Fruit fly (Drosophila melanogaster) whole organism, embryonic: ENCODE measurements around the gene Porin2.

ENCODE experiments used
- Aef1 ChIP-seq: fragments of 200-800 bp; sonication (Bioruptor generic); IDR thresholded peaks from 3 replicates; pipeline ENCODE4 v1.3.6; 2022; ENCODE audit warnings: missing biosample characterization, missing genetic modification characterization
- BEAF-32 ChIP-seq: fragments of 200-800 bp; sonication (Bioruptor generic); optimal IDR thresholded peaks from 3 replicates; lab custom pipeline; 2017; ENCODE audit warnings: missing biosample characterization, missing genetic modification characterization, mild to moderate bottlenecking, moderate library complexity, missing genetic modification reagents
- CG10431 ChIP-seq: fragments of 200-800 bp; sonication (Bioruptor generic); optimal IDR thresholded peaks from 3 replicates; lab custom pipeline; 2018; ENCODE audit warnings: missing biosample characterization, mild to moderate bottlenecking, missing genetic modification characterization
- CG10979 ChIP-seq: fragments of 200-800 bp; sonication (Bioruptor generic); optimal IDR thresholded peaks from 2 replicates; lab custom pipeline; 2018; ENCODE audit warnings: missing biosample characterization, mild to moderate bottlenecking, missing genetic modification characterization, moderate library complexity
- CG11695 ChIP-seq: fragments of 200-800 bp; sonication (Bioruptor generic); IDR thresholded peaks from 3 replicates; pipeline ENCODE4 v1.3.6; 2022; ENCODE audit warnings: missing biosample characterization, missing genetic modification characterization
- CG12744 ChIP-seq: fragments of 200-800 bp; sonication (Bioruptor generic); optimal IDR thresholded peaks from 2 replicates; lab custom pipeline; 2016; ENCODE audit warnings: missing biosample characterization, missing genetic modification characterization
- CG14860 ChIP-seq: fragments of 200-800 bp; sonication (Bioruptor generic); IDR thresholded peaks from 3 replicates; pipeline ENCODE4 v1.3.6; 2022; ENCODE audit warnings: missing biosample characterization, missing genetic modification characterization; ENCODE audit not compliant: partially characterized antibody
- CG15479 ChIP-seq: fragments of 200-800 bp; sonication (Bioruptor generic); optimal IDR thresholded peaks from 3 replicates; lab custom pipeline; 2019; ENCODE audit warnings: missing biosample characterization, mild to moderate bottlenecking, missing genetic modification characterization, moderate library complexity
- CG1603 ChIP-seq: fragments of 200-800 bp; sonication (Bioruptor generic); optimal IDR thresholded peaks from 2 replicates; lab custom pipeline; 2019; ENCODE audit warnings: missing biosample characterization, mild to moderate bottlenecking, missing genetic modification characterization, moderate library complexity
- CG16813 ChIP-seq: fragments of 200-800 bp; sonication (Bioruptor generic); IDR thresholded peaks from 3 replicates; pipeline ENCODE4 v1.3.6; 2022; ENCODE audit warnings: missing biosample characterization, missing genetic modification characterization; ENCODE audit not compliant: partially characterized antibody
- CG16815 ChIP-seq: fragments of 200-800 bp; sonication (Bioruptor generic); optimal IDR thresholded peaks from 3 replicates; lab custom pipeline; 2017; ENCODE audit warnings: missing biosample characterization, mild to moderate bottlenecking, missing genetic modification characterization
- CG17385 ChIP-seq: fragments of 200-800 bp; sonication (Bioruptor generic); optimal IDR thresholded peaks from 3 replicates; lab custom pipeline; 2018; ENCODE audit warnings: missing biosample characterization, mild to moderate bottlenecking, missing genetic modification characterization
- CG18262 ChIP-seq: fragments of 200-800 bp; optimal IDR thresholded peaks from 3 replicates; lab custom pipeline; 2019; ENCODE audit warnings: missing biosample characterization, mild to moderate bottlenecking, missing genetic modification characterization, moderate library complexity
- CG34376 ChIP-seq: fragments of 200-800 bp; sonication (Bioruptor generic); optimal IDR thresholded peaks from 2 replicates; lab custom pipeline; 2018; ENCODE audit warnings: missing biosample characterization, mild to moderate bottlenecking, missing genetic modification characterization
- CG4282 ChIP-seq: fragments of 200-800 bp; sonication (Bioruptor generic); optimal IDR thresholded peaks from 2 replicates; lab custom pipeline; 2016; ENCODE audit warnings: missing biosample characterization, missing genetic modification characterization
- CG7745 ChIP-seq: fragments of 200-800 bp; sonication (Bioruptor generic); optimal IDR thresholded peaks from 2 replicates; lab custom pipeline; 2018; ENCODE audit warnings: missing biosample characterization, mild to moderate bottlenecking, missing genetic modification characterization, moderate library complexity
- CG9437 ChIP-seq: fragments of 200-800 bp; sonication (Bioruptor generic); optimal IDR thresholded peaks from 2 replicates; lab custom pipeline; 2018; ENCODE audit warnings: missing biosample characterization, mild to moderate bottlenecking, missing genetic modification characterization
- CG9727 ChIP-seq: fragments of 200-800 bp; sonication (Bioruptor generic); optimal IDR thresholded peaks from 3 replicates; lab custom pipeline; 2017; ENCODE audit warnings: missing biosample characterization, mild to moderate bottlenecking, missing genetic modification characterization
- CG9797 ChIP-seq: fragments of 200-800 bp; sonication (Bioruptor generic); optimal IDR thresholded peaks from 3 replicates; lab custom pipeline; 2018; ENCODE audit warnings: missing biosample characterization, mild to moderate bottlenecking, missing genetic modification characterization
- CkIIα-i1 ChIP-seq: fragments of 200-800 bp; sonication (Bioruptor generic); IDR thresholded peaks from 2 replicates; pipeline ENCODE4 v1.3.6; 2022; ENCODE audit warnings: missing biosample characterization, missing genetic modification characterization
- D19A ChIP-seq: fragments of 200-800 bp; optimal IDR thresholded peaks from 3 replicates; lab custom pipeline; 2019; ENCODE audit warnings: missing biosample characterization, mild to moderate bottlenecking, missing genetic modification characterization, moderate library complexity
- Dbx ChIP-seq: fragments of 200-800 bp; sonication (Bioruptor generic); IDR thresholded peaks from 3 replicates; pipeline ENCODE4 v1.3.6; 2022; ENCODE audit warnings: missing biosample characterization, missing genetic modification characterization
- Elba2 ChIP-seq: fragments of 200-800 bp; sonication (Bioruptor generic); optimal IDR thresholded peaks from 3 replicates; lab custom pipeline; 2016; ENCODE audit warnings: missing biosample characterization, missing genetic modification characterization
- H2.0 ChIP-seq: fragments of 200-800 bp; sonication (Bioruptor generic); IDR thresholded peaks from 2 replicates; pipeline ENCODE4 v1.3.6; 2022; ENCODE audit warnings: missing biosample characterization, missing genetic modification characterization
- HmgZ ChIP-seq: fragments of 200-800 bp; sonication (Bioruptor generic); optimal IDR thresholded peaks from 2 replicates; lab custom pipeline; 2018; ENCODE audit warnings: missing biosample characterization, mild to moderate bottlenecking, missing genetic modification characterization
- Jarid2 ChIP-seq: fragments of 200-800 bp; sonication (Bioruptor generic); optimal IDR thresholded peaks from 3 replicates; lab custom pipeline; 2017; ENCODE audit warnings: mild to moderate bottlenecking, missing biosample characterization, missing genetic modification reagents, missing genetic modification characterization
- MBD-R2 ChIP-seq: fragments of 200-800 bp; sonication (Bioruptor generic); IDR thresholded peaks from 2 replicates; pipeline ENCODE4 v1.3.6; 2022; ENCODE audit warnings: missing biosample characterization, missing genetic modification characterization
- Meics ChIP-seq: fragments of 200-800 bp; sonication (Bioruptor generic); optimal IDR thresholded peaks from 2 replicates; lab custom pipeline; 2017; ENCODE audit warnings: missing biosample characterization, mild to moderate bottlenecking, missing genetic modification characterization
- NK7.1 ChIP-seq: fragments of 200-800 bp; sonication (Bioruptor generic); optimal IDR thresholded peaks from 3 replicates; lab custom pipeline; 2016; ENCODE audit warnings: missing biosample characterization, missing genetic modification characterization
- NfI ChIP-seq: fragments of 200-800 bp; sonication (Bioruptor generic); optimal IDR thresholded peaks from 3 replicates; lab custom pipeline; 2018; ENCODE audit warnings: missing biosample characterization, mild to moderate bottlenecking, missing genetic modification characterization, moderate library complexity
- Opbp ChIP-seq: fragments of 200-800 bp; sonication (Bioruptor generic); IDR thresholded peaks from 3 replicates; pipeline ENCODE4 v1.3.6; 2022; ENCODE audit warnings: missing biosample characterization, missing genetic modification characterization; ENCODE audit not compliant: partially characterized antibody
- Pdp1 ChIP-seq, 2 experiments: fragments of 200-800 bp; sonication (Bioruptor generic); optimal IDR thresholded peaks; 3 replicates each; lab custom pipeline; 2016; ENCODE audit warnings: missing biosample characterization in 2 of 2, missing genetic modification characterization in 2 of 2, mild to moderate bottlenecking in 1 of 2, moderate library complexity in 1 of 2
- Poxn ChIP-seq: fragments of 200-800 bp; sonication (Bioruptor generic); IDR thresholded peaks from 2 replicates; pipeline ENCODE4 v1.3.6; 2022; ENCODE audit warnings: missing biosample characterization, missing genetic modification characterization
- Scr ChIP-seq: fragments of 200-800 bp; sonication (Bioruptor generic); IDR thresholded peaks from 2 replicates; pipeline ENCODE4 v1.3.6; 2022; ENCODE audit warnings: missing biosample characterization, missing genetic modification characterization; ENCODE audit not compliant: partially characterized antibody
- YL-1 ChIP-seq: fragments of 200-800 bp; sonication (Bioruptor generic); optimal IDR thresholded peaks from 3 replicates; lab custom pipeline; 2017; ENCODE audit warnings: missing biosample characterization, mild to moderate bottlenecking, missing genetic modification characterization
- ase ChIP-seq: fragments of 200-800 bp; sonication (Bioruptor generic); IDR thresholded peaks from 3 replicates; pipeline ENCODE4 v1.3.6; 2022; ENCODE audit warnings: missing biosample characterization, missing genetic modification characterization
- bigmax ChIP-seq: fragments of 200-800 bp; sonication (Bioruptor generic); optimal IDR thresholded peaks from 2 replicates; lab custom pipeline; 2018; ENCODE audit warnings: missing biosample characterization, mild to moderate bottlenecking, missing genetic modification characterization
- bowl ChIP-seq: fragments of 200-800 bp; sonication (Bioruptor generic); IDR thresholded peaks from 2 replicates; pipeline ENCODE4 v1.3.6; 2022; ENCODE audit warnings: missing biosample characterization, missing genetic modification characterization
- br ChIP-seq: fragments of >200 bp; optimal IDR thresholded peaks from 2 replicates; lab custom pipeline; 2017
- chn ChIP-seq: fragments of 200-800 bp; sonication (Bioruptor generic); optimal IDR thresholded peaks from 2 replicates; lab custom pipeline; 2016; ENCODE audit warnings: missing biosample characterization, missing genetic modification characterization
- ewg ChIP-seq: fragments of 200-800 bp; sonication (Bioruptor generic); optimal IDR thresholded peaks from 3 replicates; lab custom pipeline; 2017; ENCODE audit warnings: mild to moderate bottlenecking, missing biosample characterization, missing genetic modification reagents, missing genetic modification characterization
- eyg ChIP-seq: fragments of 200-800 bp; sonication (Bioruptor generic); optimal IDR thresholded peaks from 3 replicates; lab custom pipeline; 2016; ENCODE audit warnings: missing biosample characterization, missing genetic modification characterization
- gsb ChIP-seq: fragments of 200-800 bp; sonication (Bioruptor generic); IDR thresholded peaks from 2 replicates; pipeline ENCODE4 v1.3.6; 2022; ENCODE audit warnings: missing biosample characterization, missing genetic modification characterization
- insv ChIP-seq, 2 experiments: fragments of 200-800 bp; sonication (Bioruptor generic); optimal IDR thresholded peaks; 3 replicates each; lab custom pipeline; 2016 to 2018; ENCODE audit warnings: missing biosample characterization in 2 of 2, missing genetic modification characterization in 2 of 2
- lilli ChIP-seq: fragments of 200-800 bp; sonication (Bioruptor generic); optimal IDR thresholded peaks from 3 replicates; lab custom pipeline; 2016; ENCODE audit warnings: missing biosample characterization, missing genetic modification characterization
- phol ChIP-seq: fragments of 200-800 bp; sonication (Bioruptor generic); optimal IDR thresholded peaks from 3 replicates; lab custom pipeline; 2018; ENCODE audit warnings: missing biosample characterization, mild to moderate bottlenecking, missing genetic modification characterization, moderate library complexity
- sob ChIP-seq: fragments of 200-800 bp; sonication (Bioruptor generic); IDR thresholded peaks from 2 replicates; pipeline ENCODE4 v1.3.6; 2022; ENCODE audit warnings: missing biosample characterization, missing genetic modification characterization

Gene Porin2

dm6 chr2L:10851336-10851862 lies 4.6 kb upstream of the Porin2 start (continued):
- TF ChIP-seq CG16813 (GFP tag; lab: Robert Waterston, UW) (0 out of 3 replicates have a peak, but pooled peaks have one; percentile 17), CG16815 (GFP tag; lab: Kevin White, UChicago) (no peak), gsb (peak; percentile 32; the same call in 1 of the 2 replicates), chn (GFP tag; lab: Kevin White, UChicago) (no peak)

- TF ChIP-seq CG17385 (GFP tag; lab: Kevin White, UChicago) (peak; percentile 77), lilli (GFP tag; lab: Kevin White, UChicago) (peak; percentile 8), CG9797 (GFP tag; lab: Kevin White, UChicago) (peak; percentile 94), Meics (GFP tag; lab: Kevin White, UChicago) (peak; percentile 15), CG18262 (tag; lab: Kevin White, UChicago) (no peak), NK7.1 (peak; percentile 15), D19A (tag; lab: Kevin White, UChicago) (peak; percentile 1), phol (peak; percentile 48), Pdp1 (GFP tag; optimal IDR thresholded peaks at IDR 0.05; lab: Kevin White, UChicago) (peak in 1 of 2 experiments; percentile 98), Jarid2 (peak; percentile 60), sob (GFP tag; lab: Robert Waterston, UW) (peak; percentile 23; the same call in 1 of the 2 replicates), eyg (GFP tag; lab: Kevin White, UChicago) (no peak), H2.0 (no peak), CG7745 (tag; lab: Kevin White, UChicago) (peak; percentile 21), Opbp (GFP tag; lab: Robert Waterston, UW) (0 out of 3 replicates have a peak, but pooled peaks have one; percentile 36), CG12744 (GFP tag; lab: Kevin White, UChicago) (no peak), ase (GFP tag; lab: Robert Waterston, UW) (no peak), CG14860 (GFP tag; lab: Robert Waterston, UW) (no peak), Elba2 (GFP tag; lab: Kevin White, UChicago) (peak; percentile 30), BEAF-32 (peak; percentile 46), CG4282 (GFP tag; lab: Kevin White, UChicago) (no peak), HmgZ (tag; lab: Kevin White, UChicago) (peak; percentile 17), CG9727 (GFP tag; lab: Kevin White, UChicago) (peak; percentile 2), CG34376 (GFP tag; lab: Kevin White, UChicago) (peak; percentile 65), Scr (0 out of 2 replicates have a peak, but pooled peaks have one; percentile 17), CG11695 (GFP tag; lab: Robert Waterston, UW) (0 out of 3 replicates have a peak, but pooled peaks have one; percentile 9), Aef1 (no peak), CG10979 (tag; lab: Kevin White, UChicago) (peak; percentile 9), NfI (GFP tag; lab: Kevin White, UChicago) (no peak), CG1603 (tag; lab: Kevin White, UChicago) (peak; percentile 84), YL-1 (GFP tag; lab: Kevin White, UChicago) (peak; percentile 97), CG9437 (GFP tag; lab: Kevin White, UChicago) (peak; percentile 83), insv (GFP tag; optimal IDR thresholded peaks at IDR 0.05; lab: Kevin White, UChicago) (peak in 1 of 2 experiments; percentile 41), Dbx (GFP tag; lab: Robert Waterston, UW) (no peak), br (no peak), bowl (no peak), MBD-R2 (peak; percentile 17; the same call in 1 of the 2 replicates), CG10431 (GFP tag; lab: Kevin White, UChicago) (peak; percentile 30), Poxn (GFP tag; lab: Robert Waterston, UW) (no peak), bigmax (GFP tag; lab: Kevin White, UChicago) (peak; percentile 98), CG15479 (GFP tag; lab: Kevin White, UChicago) (peak; percentile 70), ewg (GFP tag; lab: Kevin White, UChicago) (peak; percentile 74), CkIIα-i1 (GFP tag; lab: Robert Waterston, UW) (no peak)
These were observed 3.6 kb upstream of the Porin2 start, which contains the start of gene porin for dm6 chr2L:10850320-10850990. Gene porin, minus strand, starts transcription at chr2L:10850848.
